Worm (Caenorhabditis elegans) whole organism, late embryonic: Measurements from ENCODE around the gene lgc-35.

ENCODE experiments used
- C38D4.7 ChIP-seq: fragments of 200-800 bp; sonication (Bioruptor generic); optimal IDR thresholded peaks from 2 replicates; lab custom pipeline; 2018; ENCODE audit warnings: mild to moderate bottlenecking, missing genetic modification characterization, moderate library complexity, missing compliant biosample characterization
- K02D7.2 ChIP-seq: sonication (generic microtip); optimal IDR thresholded peaks from 2 replicates; lab custom pipeline; 2017; ENCODE audit warnings: mild to moderate bottlenecking, missing genetic modification characterization, missing compliant biosample characterization
- T23F11.4 ChIP-seq: fragments of 200-800 bp; sonication (Bioruptor generic); optimal IDR thresholded peaks from 2 replicates; lab custom pipeline; 2018; ENCODE audit warnings: mild to moderate bottlenecking, missing genetic modification characterization, missing compliant biosample characterization
- Y22D7AL.16 ChIP-seq: sonication (generic microtip); optimal IDR thresholded peaks from 2 replicates; lab custom pipeline; 2016; ENCODE audit warnings: missing genetic modification characterization, missing compliant biosample characterization
- ceh-14 ChIP-seq: sonication (generic microtip); optimal IDR thresholded peaks from 2 replicates; lab custom pipeline; 2016; ENCODE audit warnings: missing genotype, missing genetic modification characterization, missing compliant biosample characterization
- ceh-24 ChIP-seq: sonication (generic microtip); optimal IDR thresholded peaks from 2 replicates; lab custom pipeline; 2016; ENCODE audit warnings: mild to moderate bottlenecking, missing genetic modification characterization, missing compliant biosample characterization
- ceh-45 ChIP-seq: fragments of 200-800 bp; sonication (Bioruptor generic); IDR thresholded peaks from 2 replicates; pipeline ENCODE4 v1.3.6; 2022; ENCODE audit warnings: missing genetic modification reagents, missing genetic modification characterization, missing compliant biosample characterization
- ceh-6 ChIP-seq: fragments of 200-800 bp; sonication (Bioruptor generic); optimal IDR thresholded peaks from 2 replicates; lab custom pipeline; 2018; ENCODE audit warnings: mild to moderate bottlenecking, missing genetic modification characterization, missing compliant biosample characterization
- dve-1 ChIP-seq: sonication (generic microtip); optimal IDR thresholded peaks from 2 replicates; lab custom pipeline; 2017; ENCODE audit warnings: antibody characterized with exemption, mild to moderate bottlenecking, missing genetic modification characterization, missing compliant biosample characterization
- elt-2 ChIP-seq: sonication (generic microtip); optimal IDR thresholded peaks from 2 replicates; lab custom pipeline; 2016; ENCODE audit warnings: missing genetic modification reagents, missing genetic modification characterization, missing compliant biosample characterization
- elt-4 ChIP-seq: sonication (generic microtip); optimal IDR thresholded peaks from 2 replicates; lab custom pipeline; 2016; ENCODE audit warnings: missing genetic modification characterization, missing compliant biosample characterization
- eyg-1 ChIP-seq: sonication (generic microtip); optimal IDR thresholded peaks from 2 replicates; lab custom pipeline; 2016; ENCODE audit warnings: missing genotype, missing genetic modification characterization, missing compliant biosample characterization
- fkh-6 ChIP-seq: sonication (generic microtip); optimal IDR thresholded peaks from 2 replicates; lab custom pipeline; 2016; ENCODE audit warnings: missing genetic modification characterization, missing compliant biosample characterization
- gmeb-2 ChIP-seq: sonication (generic microtip); optimal IDR thresholded peaks from 2 replicates; lab custom pipeline; 2016; ENCODE audit warnings: missing genetic modification characterization, inconsistent platforms, missing compliant biosample characterization
- hlh-13 ChIP-seq: fragments of 200-800 bp; sonication (Bioruptor generic); optimal IDR thresholded peaks from 2 replicates; lab custom pipeline; 2018; ENCODE audit warnings: mild to moderate bottlenecking, missing genetic modification characterization, missing compliant biosample characterization
- hlh-6 ChIP-seq: sonication (generic microtip); optimal IDR thresholded peaks from 2 replicates; lab custom pipeline; 2016; ENCODE audit warnings: missing genotype, missing genetic modification characterization, missing compliant biosample characterization
- nhr-11 ChIP-seq: fragments of 150-350 bp; optimal IDR thresholded peaks from 2 replicates; lab custom pipeline; 2014; ENCODE audit warnings: missing biosample characterization, missing genetic modification characterization
- nhr-232 ChIP-seq: sonication (generic microtip); optimal IDR thresholded peaks from 2 replicates; lab custom pipeline; 2016; ENCODE audit warnings: missing genetic modification characterization, missing compliant biosample characterization
- odd-2 ChIP-seq: sonication (generic microtip); optimal IDR thresholded peaks from 2 replicates; lab custom pipeline; 2017; ENCODE audit warnings: antibody characterized with exemption, mild to moderate bottlenecking, missing genetic modification characterization, missing compliant biosample characterization
- pag-3 ChIP-seq: sonication (generic microtip); optimal IDR thresholded peaks from 2 replicates; lab custom pipeline; 2016; ENCODE audit warnings: missing compliant biosample characterization, missing genetic modification characterization, borderline replicate concordance
- pat-9 ChIP-seq: fragments of 200-800 bp; sonication (Bioruptor generic); optimal IDR thresholded peaks from 2 replicates; lab custom pipeline; 2018; ENCODE audit warnings: mild to moderate bottlenecking, missing genetic modification characterization, moderate library complexity, missing compliant biosample characterization
- pha-2 ChIP-seq: sonication (generic microtip); optimal IDR thresholded peaks from 2 replicates; lab custom pipeline; 2017; ENCODE audit warnings: mild to moderate bottlenecking, missing genetic modification characterization, missing compliant biosample characterization
- pqm-1 ChIP-seq: sonication (generic microtip); optimal IDR thresholded peaks from 2 replicates; lab custom pipeline; 2016; ENCODE audit warnings: missing genetic modification characterization, missing compliant biosample characterization
- ref-2 ChIP-seq: sonication (generic microtip); optimal IDR thresholded peaks from 2 replicates; lab custom pipeline; 2016; ENCODE audit warnings: missing genetic modification characterization, missing compliant biosample characterization
- sdc-2 ChIP-seq: sonication (generic microtip); optimal IDR thresholded peaks from 2 replicates; lab custom pipeline; 2016; ENCODE audit warnings: missing genotype, missing genetic modification characterization, missing compliant biosample characterization
- sox-4 ChIP-seq: sonication (generic microtip); optimal IDR thresholded peaks from 2 replicates; lab custom pipeline; 2017; ENCODE audit warnings: mild to moderate bottlenecking, missing genetic modification characterization, inconsistent platforms, missing compliant biosample characterization
- syd-9 ChIP-seq: sonication (generic microtip); optimal IDR thresholded peaks from 2 replicates; lab custom pipeline; 2016; ENCODE audit warnings: mild to moderate bottlenecking, missing genetic modification characterization, moderate library complexity, missing compliant biosample characterization
- tbx-7 ChIP-seq: sonication (generic microtip); optimal IDR thresholded peaks from 2 replicates; lab custom pipeline; 2016; ENCODE audit warnings: missing genotype, missing genetic modification characterization, missing compliant biosample characterization
- unc-55 ChIP-seq: sonication (generic microtip); optimal IDR thresholded peaks from 2 replicates; lab custom pipeline; 2017; ENCODE audit warnings: missing biosample characterization, missing genetic modification reagents, missing genetic modification characterization

The lgc-35 gene

DNA sequence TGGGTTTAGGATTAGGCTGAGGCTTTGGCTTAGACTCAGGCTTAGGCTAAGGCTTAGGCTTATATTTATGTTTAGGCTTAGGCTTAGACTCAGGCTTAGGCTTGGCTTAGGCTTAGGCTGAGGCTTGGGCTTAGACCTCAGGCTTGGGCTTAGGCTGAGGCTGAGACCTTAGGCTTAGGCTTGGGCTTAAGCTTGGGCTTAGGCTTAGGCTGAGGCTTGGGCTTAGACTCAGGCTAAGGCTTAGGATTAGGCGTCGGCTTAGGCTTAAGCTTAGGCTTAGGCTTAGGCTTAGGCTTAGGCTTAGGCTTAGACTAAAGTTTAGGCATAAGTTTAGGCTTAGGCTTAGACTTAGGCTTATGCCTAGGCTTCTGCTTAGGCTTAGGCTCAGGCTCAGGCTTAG is 15.5 kb downstream of the lgc-35 start:
- TF ChIP-seq sox-4: peak; percentile 10
- TF ChIP-seq T23F11.4 (GFP tag; lab: Kevin White, UChicago): no peak
- no peak for TF ChIP-seq elt-2 (tag; lab: Kevin White, UChicago)
- TF ChIP-seq hlh-6 (tag; lab: Kevin White, UChicago): peak; percentile 71
- peak; percentile 96 for TF ChIP-seq dve-1

DNA sequence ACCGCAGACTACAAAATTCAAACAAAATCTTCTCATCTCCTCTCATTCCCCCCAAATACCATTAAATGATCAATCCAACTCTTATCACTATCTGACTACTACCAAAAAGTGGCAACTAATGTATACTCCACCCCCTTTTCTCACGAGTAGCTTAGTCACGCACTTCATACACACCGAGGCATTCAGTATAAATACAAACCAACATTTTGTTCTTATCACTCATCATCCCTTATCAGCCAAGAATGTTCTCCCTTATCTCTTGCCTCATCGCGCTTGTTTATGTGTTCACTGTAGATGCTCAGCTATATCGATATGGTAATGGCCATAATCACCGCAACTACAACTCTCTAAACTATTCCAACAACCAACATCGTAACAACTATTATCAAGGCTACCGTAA is 16.5 kb downstream of the lgc-35 start, which contains the start of gene Y46G5A.36:
TSS of gene Y46G5A.36 (plus strand) at position 243 of the 400 bp plus-strand sequence.
- TF ChIP-seq elt-2 (tag; lab: Kevin White, UChicago) (peak; percentile 94), unc-55 (GFP tag; lab: Kevin White, UChicago) (no peak)

DNA sequence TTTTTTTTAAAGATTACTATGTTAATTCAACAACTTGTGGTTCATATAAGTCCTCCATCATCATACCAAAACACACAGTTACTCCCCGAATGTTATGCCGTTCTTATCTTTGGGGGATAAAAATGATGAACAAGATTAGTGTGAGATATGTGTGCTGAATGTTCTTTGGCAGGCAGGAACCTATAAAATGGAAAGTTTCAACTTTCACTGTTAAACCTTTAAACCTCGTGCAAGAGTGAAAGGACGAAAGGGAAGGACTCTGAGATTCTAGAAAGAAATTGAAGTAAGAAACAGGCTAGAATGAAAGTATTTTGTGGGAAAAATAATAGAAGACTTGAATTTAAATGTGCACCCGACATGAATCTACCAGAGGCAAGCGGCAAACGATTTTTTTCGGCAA is 20.0 kb downstream of the lgc-35 start:
- no peak for TF ChIP-seq pha-2 (tag; lab: Kevin White, UChicago)
- TF ChIP-seq fkh-6 (tag; lab: Kevin White, UChicago): no peak
- no peak for TF ChIP-seq pat-9 (tag; lab: Kevin White, UChicago)
- TF ChIP-seq nhr-232 (tag; lab: Kevin White, UChicago): no peak

DNA sequence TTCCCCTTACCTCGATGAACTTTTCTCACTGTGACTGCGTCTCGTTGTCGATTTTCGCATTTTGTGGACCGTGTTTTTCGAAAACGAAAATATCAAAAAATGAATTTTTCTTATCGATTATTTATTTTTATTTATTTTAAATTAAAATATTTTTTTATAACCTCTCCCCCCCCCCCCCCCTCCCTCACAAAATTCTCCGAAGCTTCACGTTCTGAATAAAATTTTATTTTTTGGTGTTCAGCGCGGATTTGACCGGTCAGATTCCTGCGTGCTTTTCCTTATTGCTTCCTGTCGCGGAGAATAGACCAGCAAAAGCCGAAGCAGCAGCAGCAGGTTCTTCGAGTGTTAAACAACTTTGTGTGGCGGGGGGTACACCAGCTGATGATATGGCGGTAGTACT is 21.5 kb downstream of the lgc-35 start, which contains the start of gene Y46G5A.22:
TSS of gene Y46G5A.22 (minus strand) at position 101 of the 400 bp plus-strand sequence.
- TF ChIP-seq odd-2 (tag; lab: Kevin White, UChicago) (no peak), ceh-6 (GFP tag; lab: Kevin White, UChicago) (no peak), pag-3 (tag; lab: Kevin White, UChicago) (no peak)

DNA sequence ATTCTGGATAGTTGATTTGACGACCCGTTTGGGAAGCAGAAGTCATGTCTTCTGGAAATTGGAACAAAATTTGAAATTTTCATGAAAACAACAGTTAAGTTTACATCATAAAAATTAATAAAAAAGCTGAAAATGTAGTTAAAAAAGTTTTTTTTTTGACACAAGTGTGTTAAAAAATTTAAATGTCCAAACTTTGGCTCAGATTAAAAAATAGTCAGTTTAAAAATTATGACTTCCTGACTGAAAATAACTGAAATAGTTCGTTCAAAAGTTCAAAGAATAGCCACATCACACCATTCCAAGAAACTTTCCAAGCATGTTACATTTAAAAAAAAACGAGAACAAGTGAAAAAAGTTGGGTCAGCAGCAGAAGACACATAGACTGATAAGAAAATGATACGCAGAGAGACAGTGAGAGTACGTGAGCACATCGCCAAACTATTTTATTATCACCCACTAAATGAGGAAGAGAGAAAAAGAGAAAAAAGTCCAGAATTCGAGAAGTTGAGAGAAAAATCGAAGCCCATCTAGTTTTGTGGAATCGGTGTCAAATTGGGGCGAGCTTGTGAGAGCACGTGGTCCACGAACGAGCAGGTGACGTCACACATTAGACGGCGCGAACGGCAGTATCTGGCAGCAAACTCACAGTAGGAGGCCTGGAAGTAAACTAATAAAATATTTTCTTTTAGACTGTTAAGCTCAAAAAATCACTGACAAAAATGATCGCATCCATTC is 23.4 kb downstream of the lgc-35 start, which contains the start of gene acl-7:
TSS of gene acl-7 (minus strand) at position 51 of the 735 bp plus-strand sequence.
- TF ChIP-seq elt-2 (tag; lab: Kevin White, UChicago): peak; percentile 44
- TF ChIP-seq K02D7.2 (tag; lab: Kevin White, UChicago): no peak
- TF ChIP-seq, all 69 proteins: peak for 1

DNA sequence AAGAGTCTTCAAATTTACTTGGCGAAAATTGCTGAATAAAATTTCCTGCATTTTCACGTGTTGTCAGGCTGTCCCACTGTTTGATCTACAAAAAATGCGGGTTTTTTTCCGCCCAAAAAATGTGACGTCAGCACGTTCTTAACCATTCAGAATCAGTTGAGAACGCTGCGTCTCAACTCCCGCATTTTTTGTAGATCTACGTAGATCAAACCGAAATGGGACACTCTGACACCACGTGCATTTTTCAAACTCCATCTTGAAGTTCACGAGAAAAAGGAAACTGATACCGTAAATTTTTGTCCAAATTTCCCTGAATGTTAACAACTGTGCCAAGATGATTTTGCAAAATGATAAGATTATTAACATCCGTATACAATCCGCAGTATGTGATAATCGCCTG is 26.7 kb downstream of the lgc-35 start:
- TF ChIP-seq dve-1: no peak
- no peak for TF ChIP-seq hlh-6 (tag; lab: Kevin White, UChicago)
- TF ChIP-seq ceh-45 (GFP tag; lab: Robert Waterston, UW): no peak
- no peak for TF ChIP-seq pqm-1 (tag; lab: Kevin White, UChicago)
- TF ChIP-seq, all 69 proteins: peak for 0

DNA sequence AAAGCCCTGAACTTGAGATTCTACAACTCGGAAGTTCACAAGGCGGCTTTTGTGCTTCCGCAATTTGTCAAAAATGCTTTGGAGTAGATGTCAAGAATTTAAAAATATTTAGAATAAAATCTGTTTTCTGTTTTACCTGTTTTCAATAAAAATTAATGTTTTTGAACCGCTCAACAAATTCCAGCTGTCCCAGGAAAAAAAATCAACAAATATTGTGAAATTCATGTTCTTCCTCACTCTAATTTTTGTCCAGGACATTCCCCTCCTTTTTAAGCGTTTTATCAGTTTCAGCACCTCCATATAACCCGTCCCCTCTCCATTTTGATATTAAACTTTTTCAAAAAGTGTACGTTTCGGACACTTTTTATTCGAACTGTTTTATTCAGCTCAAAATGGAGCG is 29.2 kb downstream of the lgc-35 start, which contains the start of gene Y46G5A.20:
TSS of gene Y46G5A.20 (plus strand) at position 301 of the 400 bp plus-strand sequence.
- no peak for TF ChIP-seq sdc-2 (tag; lab: Kevin White, UChicago)
- no peak for TF ChIP-seq ref-2
- TF ChIP-seq ceh-24 (tag; lab: Kevin White, UChicago): no peak
- no peak for TF ChIP-seq ceh-14 (tag; lab: Kevin White, UChicago)
- TF ChIP-seq syd-9 (tag; lab: Kevin White, UChicago): no peak
- no peak for TF ChIP-seq hlh-13 (GFP tag; lab: Kevin White, UChicago)
- no peak for TF ChIP-seq elt-4 (tag; lab: Kevin White, UChicago)
- TF ChIP-seq nhr-11 (tag; lab: Kevin White, UChicago): no peak
- no peak for TF ChIP-seq Y22D7AL.16 (tag; lab: Kevin White, UChicago)
- no peak for TF ChIP-seq gmeb-2 (tag; lab: Kevin White, UChicago)
- no peak for TF ChIP-seq tbx-7
- no peak for TF ChIP-seq eyg-1 (tag; lab: Kevin White, UChicago)
- TF ChIP-seq pqm-1 (tag; lab: Kevin White, UChicago): no peak
- no peak for TF ChIP-seq C38D4.7 (GFP tag; lab: Kevin White, UChicago)
